Worm (Caenorhabditis elegans) whole organism, L1 larva: ENCODE data around the gene tkt-1.

Source experiments
- C04F5.9 ChIP-seq: sonication (generic microtip); optimal IDR thresholded peaks from 2 replicates; lab custom pipeline; 2016; ENCODE audit warnings: missing genetic modification characterization, missing compliant biosample characterization
- C16A3.4 ChIP-seq: fragments of 150-350 bp; optimal IDR thresholded peaks from 2 replicates; lab custom pipeline; 2014; ENCODE audit warnings: missing biosample characterization, missing genetic modification characterization
- aha-1 ChIP-seq: fragments of 150-350 bp; optimal IDR thresholded peaks from 2 replicates; lab custom pipeline; 2014; ENCODE audit warnings: missing biosample characterization, missing genetic modification characterization
- aly-2 ChIP-seq: fragments of 150-350 bp; optimal IDR thresholded peaks from 2 replicates; lab custom pipeline; 2014; ENCODE audit warnings: missing biosample characterization, missing genetic modification characterization
- ceh-8 ChIP-seq: fragments of 200-800 bp; sonication (Bioruptor generic); optimal IDR thresholded peaks from 2 replicates; lab custom pipeline; 2018; ENCODE audit warnings: mild to moderate bottlenecking, missing genetic modification characterization, moderate library complexity, missing compliant biosample characterization
- ceh-90 ChIP-seq: sonication (generic microtip); optimal IDR thresholded peaks from 2 replicates; lab custom pipeline; 2016; ENCODE audit warnings: missing genetic modification characterization, missing compliant biosample characterization
- ces-1 ChIP-seq: fragments of 150-350 bp; optimal IDR thresholded peaks from 2 replicates; lab custom pipeline; 2014; ENCODE audit warnings: missing biosample characterization, missing genetic modification reagents, missing genetic modification characterization
- dpl-1 ChIP-seq, 3 experiments: fragments of 150-350 bp in 2 of 3; sonication (generic microtip) in 1 of 3; optimal IDR thresholded peaks; 2 replicates each; lab custom pipeline; 2014 to 2017; ENCODE audit warnings: missing biosample characterization in 3 of 3, missing genetic modification characterization in 3 of 3, missing genetic modification reagents in 3 of 3
- dsc-1 ChIP-seq: sonication (generic microtip); optimal IDR thresholded peaks from 2 replicates; lab custom pipeline; 2016; ENCODE audit warnings: mild to moderate bottlenecking, missing genetic modification characterization, missing compliant biosample characterization
- efl-1 ChIP-seq, 4 experiments: fragments of 150-350 bp; optimal IDR thresholded peaks in 3 of 4; peaks in 1 of 4; 1 replicate in 1 of 4; 2 replicates in 3 of 4; lab custom pipeline; 2014; ENCODE audit warnings: missing biosample characterization in 2 of 4, missing genetic modification characterization in 2 of 4, missing genetic modification reagents in 2 of 4
- efl-3 ChIP-seq: fragments of 200-800 bp; sonication (Bioruptor generic); optimal IDR thresholded peaks from 2 replicates; lab custom pipeline; 2018; ENCODE audit warnings: mild to moderate bottlenecking, missing genetic modification characterization, missing compliant biosample characterization
- elt-2 ChIP-seq: sonication (generic microtip); optimal IDR thresholded peaks from 2 replicates; lab custom pipeline; 2016; ENCODE audit warnings: missing genetic modification characterization, mild to moderate bottlenecking, inconsistent platforms, missing compliant biosample characterization, missing genetic modification reagents
- elt-3 ChIP-seq, 6 experiments: fragments of 150-350 bp in 1 of 6; sonication (generic microtip); optimal IDR thresholded peaks; 2 replicates each; lab custom pipeline; 2017 to 2018; ENCODE audit warnings: missing biosample characterization in 6 of 6, missing genetic modification characterization in 6 of 6, inconsistent platforms in 1 of 6
- ets-5 ChIP-seq: fragments of 200-800 bp; sonication (Bioruptor generic); IDR thresholded peaks from 2 replicates; pipeline ENCODE4 v1.3.6; 2022; ENCODE audit warnings: missing genetic modification characterization, missing compliant biosample characterization
- fkh-4 ChIP-seq: sonication (generic microtip); optimal IDR thresholded peaks from 2 replicates; lab custom pipeline; 2016; ENCODE audit warnings: missing compliant biosample characterization, missing genetic modification characterization, borderline replicate concordance
- hlh-4 ChIP-seq: sonication (generic microtip); optimal IDR thresholded peaks from 2 replicates; lab custom pipeline; 2016; ENCODE audit warnings: mild to moderate bottlenecking, missing genetic modification characterization, missing compliant biosample characterization
- irx-1 ChIP-seq: sonication (generic microtip); optimal IDR thresholded peaks from 2 replicates; lab custom pipeline; 2016; ENCODE audit warnings: missing genetic modification characterization, missing compliant biosample characterization
- lin-15B ChIP-seq: fragments of 150-350 bp; sonication (generic microtip); optimal IDR thresholded peaks from 3 replicates; lab custom pipeline; 2014; ENCODE audit warnings: missing biosample characterization, missing genetic modification characterization
- lin-35 ChIP-seq, 2 experiments: fragments of 150-350 bp; optimal IDR thresholded peaks; 2 replicates each; lab custom pipeline; 2014; ENCODE audit warnings: missing biosample characterization in 2 of 2, missing genetic modification characterization in 2 of 2, missing genetic modification reagents in 2 of 2
- lir-3 ChIP-seq: sonication (generic microtip); optimal IDR thresholded peaks from 2 replicates; lab custom pipeline; 2016; ENCODE audit warnings: mild to moderate bottlenecking, missing genetic modification characterization, moderate library complexity, missing compliant biosample characterization; ENCODE audit not compliant: poor library complexity
- mab-9 ChIP-seq: fragments of 200-800 bp; sonication (Bioruptor generic); IDR thresholded peaks from 2 replicates; pipeline ENCODE4 v1.3.6; 2022; ENCODE audit warnings: missing genetic modification reagents, missing genetic modification characterization, missing compliant biosample characterization
- mef-2 ChIP-seq: fragments of 150-350 bp; optimal IDR thresholded peaks from 2 replicates; lab custom pipeline; 2014; ENCODE audit warnings: missing biosample characterization, missing genetic modification characterization
- mep-1 ChIP-seq: fragments of 150-350 bp; optimal IDR thresholded peaks from 2 replicates; lab custom pipeline; 2014; ENCODE audit warnings: missing biosample characterization, missing genetic modification characterization
- nhr-11 ChIP-seq: fragments of 150-350 bp; optimal IDR thresholded peaks from 2 replicates; lab custom pipeline; 2014; ENCODE audit warnings: missing biosample characterization, missing genetic modification characterization
- nhr-20 ChIP-seq: sonication (generic microtip); optimal IDR thresholded peaks from 2 replicates; lab custom pipeline; 2016; ENCODE audit warnings: mild to moderate bottlenecking, missing genetic modification characterization, missing compliant biosample characterization
- nhr-237 ChIP-seq: fragments of 150-350 bp; optimal IDR thresholded peaks from 2 replicates; lab custom pipeline; 2014; ENCODE audit warnings: missing biosample characterization, missing genetic modification characterization
- nhr-28 ChIP-seq: fragments of 150-350 bp; optimal IDR thresholded peaks from 2 replicates; lab custom pipeline; 2014; ENCODE audit warnings: missing biosample characterization, missing genetic modification characterization
- nhr-71 ChIP-seq: sonication (generic microtip); optimal IDR thresholded peaks from 2 replicates; lab custom pipeline; 2016; ENCODE audit warnings: mild to moderate bottlenecking, missing genetic modification characterization, moderate library complexity, missing compliant biosample characterization
- nhr-76 ChIP-seq: sonication (generic microtip); optimal IDR thresholded peaks from 2 replicates; lab custom pipeline; 2017; ENCODE audit warnings: missing biosample characterization, missing genetic modification characterization
- nhr-85 ChIP-seq: sonication (generic microtip); peaks from one replicate; lab custom pipeline; 2016; ENCODE audit warnings: missing genetic modification characterization, inconsistent platforms, missing compliant biosample characterization
- nhr-90 ChIP-seq: sonication (generic microtip); optimal IDR thresholded peaks from 2 replicates; lab custom pipeline; 2016; ENCODE audit warnings: mild to moderate bottlenecking, missing genetic modification characterization, missing compliant biosample characterization; ENCODE audit not compliant: poor library complexity
- pag-3 ChIP-seq: sonication (generic microtip); optimal IDR thresholded peaks from 2 replicates; lab custom pipeline; 2017; ENCODE audit warnings: missing genetic modification characterization, mild to moderate bottlenecking, missing compliant biosample characterization, antibody characterized with exemption, borderline replicate concordance; ENCODE audit not compliant: insufficient read depth
- pqm-1 ChIP-seq: sonication (generic microtip); optimal IDR thresholded peaks from 3 replicates; lab custom pipeline; 2017; ENCODE audit warnings: missing biosample characterization, missing genetic modification characterization
- rnt-1 ChIP-seq: sonication (generic microtip); optimal IDR thresholded peaks from 2 replicates; lab custom pipeline; 2016; ENCODE audit warnings: mild to moderate bottlenecking, missing genetic modification characterization, moderate library complexity, missing compliant biosample characterization
- skn-1 ChIP-seq: fragments of 150-350 bp; optimal IDR thresholded peaks from 2 replicates; lab custom pipeline; 2014; ENCODE audit warnings: missing biosample characterization, missing genetic modification characterization
- snu-23 ChIP-seq: sonication (generic microtip); optimal IDR thresholded peaks from 2 replicates; lab custom pipeline; 2016; ENCODE audit warnings: missing genetic modification characterization, missing compliant biosample characterization
- swsn-7 ChIP-seq: sonication (generic microtip); optimal IDR thresholded peaks from 2 replicates; lab custom pipeline; 2016; ENCODE audit warnings: missing genetic modification characterization, missing compliant biosample characterization
- unc-130 ChIP-seq: fragments of 150-350 bp; optimal IDR thresholded peaks from 2 replicates; lab custom pipeline; 2017; ENCODE audit warnings: missing biosample characterization, missing genetic modification characterization, inconsistent platforms
- unc-30 ChIP-seq: sonication (generic microtip); optimal IDR thresholded peaks from 2 replicates; lab custom pipeline; 2017; ENCODE audit warnings: missing biosample characterization, missing genetic modification characterization
- unc-98 ChIP-seq: fragments of 200-800 bp; sonication (Bioruptor generic); IDR thresholded peaks from 2 replicates; pipeline ENCODE4 v1.3.6; 2022; ENCODE audit warnings: missing genetic modification characterization, missing compliant biosample characterization
- zip-4 ChIP-seq: fragments of 200-800 bp; sonication (Bioruptor generic); optimal IDR thresholded peaks from 2 replicates; lab custom pipeline; 2018; ENCODE audit warnings: mild to moderate bottlenecking, missing genetic modification characterization, moderate library complexity, missing compliant biosample characterization
- ztf-4 ChIP-seq: fragments of 150-350 bp; optimal IDR thresholded peaks from 2 replicates; lab custom pipeline; 2014; ENCODE audit warnings: missing biosample characterization, missing genetic modification characterization

Gene tkt-1

ce11 chrIV:10243276-10243675, at the start of gene tkt-1:
TSS of gene tkt-1 (plus strand) at chrIV:10243612.
- peak; percentile 67 for TF ChIP-seq elt-2 (tag; lab: Kevin White, UChicago)
- peak; percentile 48 for TF ChIP-seq pqm-1 (tag; lab: Kevin White, UChicago)
- TF ChIP-seq mep-1 (tag; lab: Kevin White, UChicago), result no peak
- TF ChIP-seq nhr-11 (tag; lab: Kevin White, UChicago), result no peak
- TF ChIP-seq pag-3 (tag; lab: Kevin White, UChicago), result no peak
- TF ChIP-seq unc-130 (tag; lab: Kevin White, UChicago), result peak; percentile 15
- TF ChIP-seq nhr-71 (tag; lab: Kevin White, UChicago), result peak; percentile 4
- peak in 1 of 2 experiments; percentile 28 for TF ChIP-seq lin-35 (GFP tag; optimal IDR thresholded peaks at IDR 0.05; lab: Kevin White, UChicago)
- TF ChIP-seq dpl-1 (GFP tag; optimal IDR thresholded peaks at IDR 0.05; lab: Kevin White, UChicago), result peak in 1 of 3 experiments; percentile 17
- peak in 5 of 6 experiments; percentile 56 to 81 (median 68) for TF ChIP-seq elt-3 (tag; optimal IDR thresholded peaks at IDR 0.05; lab: Kevin White, UChicago)
- no peak for TF ChIP-seq aha-1 (tag; lab: Kevin White, UChicago)
- TF ChIP-seq snu-23 (GFP tag; lab: Kevin White, UChicago), result peak; percentile 10

DNA sequence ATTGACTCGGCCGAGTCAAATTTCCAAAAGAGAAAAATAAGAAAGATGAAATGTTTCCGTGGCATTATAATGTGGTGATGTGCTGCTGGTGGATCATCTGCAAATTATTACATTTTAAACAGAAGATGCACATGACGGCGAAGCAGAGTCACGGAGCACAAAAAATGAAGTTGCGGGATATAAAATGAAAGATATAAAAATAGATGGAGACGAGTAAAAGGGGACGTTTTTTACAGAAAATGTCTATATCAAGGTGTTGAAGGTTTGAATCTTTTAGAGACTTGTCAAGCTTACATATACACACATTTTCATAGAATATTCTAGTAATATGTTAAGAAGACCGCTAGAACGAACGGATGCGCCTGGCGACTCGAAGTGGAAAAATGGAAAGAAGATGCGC, 49.1 kb upstream of the tkt-1 start, which contains the start of gene ptrg-1:
TSS of gene ptrg-1 (minus strand) at position 101 of the 400 bp plus-strand sequence.
- TF ChIP-seq skn-1 (tag; lab: Kevin White, UChicago) (no peak), unc-98 (GFP tag; lab: Robert Waterston, UW) (no peak), fkh-4 (tag; lab: Kevin White, UChicago) (no peak)

ce11 chrIV:10197317-10197867, 46.0 kb upstream of the tkt-1 start, which contains the start of gene gon-4:
TSS of gene gon-4 (plus strand) at chrIV:10197817.
- TF ChIP-seq lin-15B (tag; lab: Kevin White, UChicago) (peak; percentile 29), lin-35 (GFP tag; optimal IDR thresholded peaks at IDR 0.05; lab: Kevin White, UChicago) (peak in 1 of 2 experiments; percentile 6), ces-1 (GFP tag; lab: Kevin White, UChicago) (no peak), dpl-1 (GFP tag; optimal IDR thresholded peaks at IDR 0.05; lab: Kevin White, UChicago) (peak in 2 of 3 experiments; percentile 37 to 65), C16A3.4 (peak; percentile 9), swsn-7 (tag; lab: Kevin White, UChicago) (no peak), zip-4 (GFP tag; lab: Kevin White, UChicago) (no peak), ztf-4 (tag; lab: Kevin White, UChicago) (no peak), efl-3 (GFP tag; lab: Kevin White, UChicago) (no peak), nhr-90 (no peak), rnt-1 (tag; lab: Kevin White, UChicago) (peak; percentile 6), mep-1 (tag; lab: Kevin White, UChicago) (peak; percentile 30), nhr-85 (tag; lab: Kevin White, UChicago) (no peak), lir-3 (tag; lab: Kevin White, UChicago) (no peak), ets-5 (no peak), mab-9 (GFP tag; lab: Robert Waterston, UW) (no peak), mef-2 (no peak), ceh-90 (no peak), aly-2 (no peak), pqm-1 (tag; lab: Kevin White, UChicago) (no peak), efl-1 (optimal IDR thresholded peaks at IDR 0.05; lab: Kevin White, UChicago) (peak; percentile 29 to 40), efl-1 (GFP tag; optimal IDR thresholded peaks at IDR 0.05 in 1 of 2; lab: Kevin White, UChicago) (peak; percentile 57 to 91), dsc-1 (no peak), C04F5.9 (tag; lab: Kevin White, UChicago) (no peak)

DNA sequence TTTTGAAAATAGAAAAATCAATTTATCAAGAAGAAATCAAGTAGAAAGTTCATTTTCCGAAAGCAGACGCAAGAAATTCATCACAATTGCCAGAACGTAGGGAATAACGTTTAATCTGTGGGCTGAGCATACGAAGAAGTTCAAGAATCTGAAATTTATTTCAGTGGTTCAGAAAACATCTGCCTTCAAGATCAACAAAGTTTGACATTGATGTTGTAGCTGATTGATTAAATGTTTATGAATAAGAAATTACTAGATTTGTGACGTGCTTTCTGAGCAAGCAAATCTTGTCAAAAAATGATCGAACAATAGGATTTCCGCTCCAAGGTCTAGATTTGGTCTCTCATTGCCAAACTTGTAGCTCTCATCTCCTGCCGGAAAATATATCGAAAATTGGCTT, 37.2 kb upstream of the tkt-1 start, which contains the start of gene K04D7.6:
TSS of gene K04D7.6 (minus strand) at position 101 of the 400 bp plus-strand sequence.
- TF ChIP-seq zip-4 (GFP tag; lab: Kevin White, UChicago) (no peak), irx-1 (tag; lab: Kevin White, UChicago) (no peak), skn-1 (tag; lab: Kevin White, UChicago) (no peak), mep-1 (tag; lab: Kevin White, UChicago) (no peak), hlh-4 (tag; lab: Kevin White, UChicago) (no peak), fkh-4 (tag; lab: Kevin White, UChicago) (no peak), nhr-237 (tag; lab: Kevin White, UChicago) (no peak), lin-15B (tag; lab: Kevin White, UChicago) (no peak), ets-5 (no peak), unc-30 (no peak), nhr-20 (tag; lab: Kevin White, UChicago) (no peak), ceh-8 (no peak), nhr-11 (tag; lab: Kevin White, UChicago) (no peak), unc-98 (GFP tag; lab: Robert Waterston, UW) (no peak), swsn-7 (tag; lab: Kevin White, UChicago) (no peak), nhr-76 (no peak), elt-2 (tag; lab: Kevin White, UChicago) (no peak), nhr-28 (tag; lab: Kevin White, UChicago) (no peak), unc-130 (tag; lab: Kevin White, UChicago) (no peak)
